Worm (Caenorhabditis elegans) whole organism, L3 larva: ENCODE measurements around the gene glb-32.

Experiments used
- R02D3.7 ChIP-seq: fragments of 150-350 bp; optimal IDR thresholded peaks from 2 replicates; lab custom pipeline; 2014; ENCODE audit warnings: missing biosample characterization, missing genetic modification characterization
- ZK546.5 ChIP-seq: sonication (generic microtip); optimal IDR thresholded peaks from 2 replicates; lab custom pipeline; 2017; ENCODE audit warnings: missing biosample characterization, missing genetic modification characterization
- aly-2 ChIP-seq: fragments of 150-350 bp; optimal IDR thresholded peaks from 2 replicates; lab custom pipeline; 2014; ENCODE audit warnings: missing biosample characterization, missing genetic modification characterization
- ceh-9 ChIP-seq: sonication (generic microtip); optimal IDR thresholded peaks from 2 replicates; lab custom pipeline; 2018; ENCODE audit warnings: missing biosample characterization, missing genetic modification characterization
- daf-12 ChIP-seq: fragments of 150-350 bp; optimal IDR thresholded peaks from 2 replicates; lab custom pipeline; 2014; ENCODE audit warnings: missing biosample characterization, missing genetic modification reagents, missing genetic modification characterization
- egl-5 ChIP-seq: fragments of 150-350 bp; optimal IDR thresholded peaks from 2 replicates; lab custom pipeline; 2017; ENCODE audit warnings: missing biosample characterization, missing genetic modification reagents, missing genetic modification characterization, inconsistent platforms
- elt-1 ChIP-seq: fragments of 150-350 bp; optimal IDR thresholded peaks from 2 replicates; lab custom pipeline; 2014; ENCODE audit warnings: missing biosample characterization, missing genetic modification characterization
- elt-2 ChIP-seq: sonication (generic microtip); optimal IDR thresholded peaks from 2 replicates; lab custom pipeline; 2016; ENCODE audit warnings: missing genetic modification reagents, mild to moderate bottlenecking, missing genetic modification characterization, missing compliant biosample characterization
- elt-3 ChIP-seq, 3 experiments: fragments of 150-350 bp in 1 of 3; sonication (generic microtip) in 2 of 3; optimal IDR thresholded peaks; 2 replicates in 2 of 3; 4 replicates in 1 of 3; lab custom pipeline; 2014 to 2017; ENCODE audit warnings: missing biosample characterization in 3 of 3, missing genetic modification characterization in 3 of 3
- eor-1 ChIP-seq, 2 experiments: fragments of 150-350 bp; optimal IDR thresholded peaks; 2 replicates each; lab custom pipeline; 2014 to 2018; ENCODE audit warnings: missing biosample characterization in 2 of 2, missing genetic modification characterization in 2 of 2
- fkh-10 ChIP-seq: sonication (generic microtip); optimal IDR thresholded peaks from 2 replicates; lab custom pipeline; 2017; ENCODE audit warnings: missing biosample characterization, missing genetic modification reagents, missing genetic modification characterization
- fos-1 ChIP-seq: fragments of 150-350 bp; optimal IDR thresholded peaks from 2 replicates; lab custom pipeline; 2014; ENCODE audit warnings: missing biosample characterization, missing genetic modification characterization
- hmg-11 ChIP-seq: sonication (generic microtip); optimal IDR thresholded peaks from 2 replicates; lab custom pipeline; 2016; ENCODE audit warnings: missing genetic modification characterization, missing compliant biosample characterization
- jun-1 ChIP-seq: fragments of 150-350 bp; optimal IDR thresholded peaks from 2 replicates; lab custom pipeline; 2014; ENCODE audit warnings: missing biosample characterization, missing genetic modification reagents, missing genetic modification characterization
- lin-15B ChIP-seq: fragments of 150-350 bp; optimal IDR thresholded peaks from 2 replicates; lab custom pipeline; 2014; ENCODE audit warnings: missing biosample characterization, missing genetic modification characterization
- lin-39 ChIP-seq: fragments of 150-350 bp; optimal IDR thresholded peaks from 2 replicates; lab custom pipeline; 2018; ENCODE audit warnings: missing biosample characterization, missing genetic modification reagents, missing genetic modification characterization
- lsy-12 ChIP-seq: sonication (generic microtip); optimal IDR thresholded peaks from 2 replicates; lab custom pipeline; 2016; ENCODE audit warnings: mild to moderate bottlenecking, missing genetic modification characterization, missing compliant biosample characterization
- mdl-1 ChIP-seq: fragments of 150-350 bp; optimal IDR thresholded peaks from 2 replicates; lab custom pipeline; 2014; ENCODE audit warnings: missing biosample characterization, missing genetic modification characterization
- mml-1 ChIP-seq: fragments of 150-350 bp; sonication (generic microtip); optimal IDR thresholded peaks from 3 replicates; lab custom pipeline; 2014; ENCODE audit warnings: missing biosample characterization, missing genetic modification characterization
- nfya-1 ChIP-seq: sonication (generic microtip); optimal IDR thresholded peaks from 2 replicates; lab custom pipeline; 2017; ENCODE audit warnings: missing genetic modification characterization, mild to moderate bottlenecking, missing compliant biosample characterization, antibody characterized with exemption, moderate library complexity; ENCODE audit not compliant: insufficient read depth
- nhr-11 ChIP-seq: fragments of 150-350 bp; optimal IDR thresholded peaks from 2 replicates; lab custom pipeline; 2014; ENCODE audit warnings: missing biosample characterization, missing genetic modification characterization
- nhr-12 ChIP-seq: fragments of 150-350 bp; optimal IDR thresholded peaks from 2 replicates; lab custom pipeline; 2014; ENCODE audit warnings: missing biosample characterization, missing genetic modification characterization
- nhr-237 ChIP-seq: fragments of 150-350 bp; optimal IDR thresholded peaks from 2 replicates; lab custom pipeline; 2014; ENCODE audit warnings: missing biosample characterization, missing genetic modification characterization
- nhr-28 ChIP-seq: fragments of 150-350 bp; optimal IDR thresholded peaks from 2 replicates; lab custom pipeline; 2014; ENCODE audit warnings: missing biosample characterization, missing genetic modification characterization
- nhr-43 ChIP-seq: sonication (generic microtip); optimal IDR thresholded peaks from 2 replicates; lab custom pipeline; 2016; ENCODE audit warnings: mild to moderate bottlenecking, missing genetic modification characterization, missing compliant biosample characterization; ENCODE audit not compliant: poor library complexity, severe bottlenecking
- nhr-67 ChIP-seq: fragments of 150-350 bp; optimal IDR thresholded peaks from 2 replicates; lab custom pipeline; 2014; ENCODE audit warnings: missing biosample characterization, missing genetic modification characterization
- pha-4 ChIP-seq: fragments of 150-350 bp; optimal IDR thresholded peaks from 2 replicates; lab custom pipeline; 2014; ENCODE audit warnings: missing biosample characterization, missing genetic modification reagents, missing genetic modification characterization
- pqm-1 ChIP-seq: fragments of 150-350 bp; optimal IDR thresholded peaks from 2 replicates; lab custom pipeline; 2017; ENCODE audit warnings: missing biosample characterization, missing genetic modification characterization, inconsistent platforms
- sea-2 ChIP-seq: fragments of 150-350 bp; sonication (generic microtip); optimal IDR thresholded peaks from 4 replicates; lab custom pipeline; 2014; ENCODE audit warnings: missing biosample characterization, missing genetic modification reagents, missing genetic modification characterization
- skn-1 ChIP-seq: fragments of 150-350 bp; optimal IDR thresholded peaks from 2 replicates; lab custom pipeline; 2014; ENCODE audit warnings: missing biosample characterization, missing genetic modification characterization
- tbx-2 ChIP-seq: sonication (generic microtip); optimal IDR thresholded peaks from 2 replicates; lab custom pipeline; 2016; ENCODE audit warnings: mild to moderate bottlenecking, missing genetic modification characterization, missing compliant biosample characterization
- unc-39 ChIP-seq: sonication (generic microtip); optimal IDR thresholded peaks from 4 replicates; lab custom pipeline; 2017; ENCODE audit warnings: missing biosample characterization, missing genetic modification characterization
- unc-62 ChIP-seq: fragments of 150-350 bp; sonication (generic microtip); optimal IDR thresholded peaks from 4 replicates; lab custom pipeline; 2014; ENCODE audit warnings: missing biosample characterization, missing genetic modification reagents, missing genetic modification characterization
- zag-1 ChIP-seq: fragments of 150-350 bp; optimal IDR thresholded peaks from 2 replicates; lab custom pipeline; 2014; ENCODE audit warnings: missing biosample characterization, missing genetic modification characterization
- ztf-11 ChIP-seq: fragments of 150-350 bp; optimal IDR thresholded peaks from 2 replicates; lab custom pipeline; 2014; ENCODE audit warnings: missing biosample characterization, missing genetic modification characterization
- ztf-4 ChIP-seq: fragments of 150-350 bp; optimal IDR thresholded peaks from 2 replicates; lab custom pipeline; 2014; ENCODE audit warnings: missing biosample characterization, missing genetic modification characterization

glb-32 gene

ce11 chrV:5130018-5130417 is 40.7 kb upstream of the glb-32 start, which contains the start of gene F14F9.8:
F14F9.8 (plus strand) TSS chrV:5130318.
- TF ChIP-seq eor-1 (tag; optimal IDR thresholded peaks at IDR 0.05; lab: Kevin White, UChicago) = no peak
- TF ChIP-seq pha-4 (tag; lab: Kevin White, UChicago) = no peak
- TF ChIP-seq ZK546.5 (tag; lab: Kevin White, UChicago) = no peak
- TF ChIP-seq mdl-1 = no peak
- no peak for TF ChIP-seq nfya-1
- TF ChIP-seq fos-1 (tag; lab: Kevin White, UChicago) = no peak
- no peak for TF ChIP-seq sea-2 (GFP tag; lab: Kevin White, UChicago)
- no peak for TF ChIP-seq jun-1 (tag; lab: Kevin White, UChicago)
- TF ChIP-seq daf-12 = no peak
- no peak for TF ChIP-seq nhr-237 (tag; lab: Kevin White, UChicago)

DNA sequence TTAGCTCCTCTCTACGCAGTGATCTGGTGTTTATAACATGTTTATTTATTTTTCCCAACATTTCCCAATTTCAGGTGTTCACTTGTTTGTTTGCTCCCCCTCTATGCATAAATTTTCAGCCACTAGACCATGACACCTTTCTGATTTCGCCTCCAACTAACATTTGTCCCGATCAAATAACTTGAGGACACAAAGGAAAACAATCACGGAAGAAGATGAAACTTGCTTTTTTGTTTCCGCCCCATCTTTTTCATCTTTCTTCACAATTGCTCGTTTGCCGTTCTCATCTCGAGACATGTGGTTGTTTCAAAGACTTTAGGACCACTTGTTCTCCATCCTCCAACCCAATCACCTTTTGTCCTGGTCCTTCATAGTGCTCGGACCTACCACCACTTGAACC is 37.4 kb upstream of the glb-32 start, which contains the start of gene F14F9.5:
Gene F14F9.5, plus strand, starts transcription at position 301 of the 400 bp plus-strand sequence.
- TF ChIP-seq nhr-67 (tag; lab: Kevin White, UChicago) (no peak), lin-15B (tag; lab: Kevin White, UChicago) (no peak), daf-12 (no peak), elt-2 (no peak), zag-1 (no peak), elt-1 (tag; lab: Kevin White, UChicago) (no peak), aly-2 (tag; lab: Kevin White, UChicago) (no peak)

DNA sequence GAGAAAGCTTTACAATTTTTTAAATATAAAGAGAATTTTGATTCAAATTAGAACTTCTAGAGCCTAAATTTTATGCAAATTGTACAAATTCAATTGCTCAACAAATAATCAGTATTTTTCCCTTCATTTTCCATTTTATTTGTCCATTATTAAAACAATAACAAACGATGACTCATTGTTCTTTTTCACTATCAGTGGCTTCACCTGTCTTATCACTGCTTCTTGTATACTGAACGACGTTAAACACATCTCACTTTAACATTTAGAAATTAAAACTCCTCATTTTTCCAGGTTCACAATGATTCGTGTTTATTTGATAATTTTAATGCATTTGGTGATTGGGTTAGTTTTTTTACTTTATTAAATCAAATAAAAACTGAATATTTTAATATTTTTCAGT is 30.3 kb upstream of the glb-32 start, which contains the start of gene sid-1:
Gene sid-1, plus strand, starts transcription at position 292 of the 400 bp plus-strand sequence.
- TF ChIP-seq ztf-4 (tag; lab: Kevin White, UChicago) = no peak
- TF ChIP-seq pha-4 (tag; lab: Kevin White, UChicago) = peak; percentile 27
- TF ChIP-seq elt-2 = peak; percentile 76
- TF ChIP-seq lin-15B (tag; lab: Kevin White, UChicago) = no peak
- peak; percentile 23 for TF ChIP-seq pqm-1 (tag; lab: Kevin White, UChicago)
- TF ChIP-seq nhr-12 (tag; lab: Kevin White, UChicago) = no peak
- TF ChIP-seq jun-1 (tag; lab: Kevin White, UChicago) = no peak
- no peak for TF ChIP-seq unc-62
- no peak for TF ChIP-seq nhr-67 (tag; lab: Kevin White, UChicago)
- TF ChIP-seq, all 47 proteins: peak for 3

DNA sequence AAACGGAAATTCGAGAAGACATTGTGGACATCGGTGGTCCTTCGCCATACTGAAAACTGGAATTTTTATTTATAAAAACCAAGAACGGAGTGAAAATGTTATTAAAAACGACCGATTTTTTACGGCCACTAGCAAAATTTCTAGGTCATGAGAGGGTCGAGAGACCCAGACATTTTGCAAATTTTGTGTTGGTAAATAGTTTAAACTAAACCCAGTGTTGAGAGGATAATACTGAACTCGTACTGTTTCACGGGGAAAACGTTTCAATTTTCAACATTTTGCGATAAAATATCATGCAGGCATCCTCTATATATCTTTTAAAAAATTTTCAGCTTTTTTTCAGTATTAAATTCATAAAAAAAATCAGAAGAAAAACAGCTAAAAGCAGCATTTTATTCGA is 29.8 kb upstream of the glb-32 start, which contains the start of gene C04F5.9:
Gene C04F5.9, minus strand, starts transcription at position 101 of the 400 bp plus-strand sequence.
- no peak for TF ChIP-seq mdl-1
- no peak for TF ChIP-seq ztf-4 (tag; lab: Kevin White, UChicago)
- TF ChIP-seq pha-4 (tag; lab: Kevin White, UChicago) = no peak
- no peak for TF ChIP-seq mml-1 (tag; lab: Kevin White, UChicago)
- TF ChIP-seq tbx-2 (tag; lab: Kevin White, UChicago) = no peak
- TF ChIP-seq lsy-12 (tag; lab: Kevin White, UChicago) = no peak
- TF ChIP-seq nhr-12 (tag; lab: Kevin White, UChicago) = no peak
- no peak for TF ChIP-seq egl-5 (tag; lab: Kevin White, UChicago)
- TF ChIP-seq ztf-11 (tag; lab: Kevin White, UChicago) = no peak
- TF ChIP-seq skn-1 (tag; lab: Kevin White, UChicago) = no peak
- no peak for TF ChIP-seq unc-62
- no peak for TF ChIP-seq zag-1
- no peak for TF ChIP-seq pqm-1 (tag; lab: Kevin White, UChicago)
- no peak for TF ChIP-seq daf-12
- no peak for TF ChIP-seq unc-39
- no peak for TF ChIP-seq nhr-28 (tag; lab: Kevin White, UChicago)
- TF ChIP-seq, all 47 proteins: peak for 0

- no peak for TF ChIP-seq eor-1 (tag; optimal IDR thresholded peaks at IDR 0.05; lab: Kevin White, UChicago)
- TF ChIP-seq mdl-1 = no peak
- no peak for TF ChIP-seq nhr-28 (tag; lab: Kevin White, UChicago)
- TF ChIP-seq elt-3 (tag; optimal IDR thresholded peaks at IDR 0.05; lab: Kevin White, UChicago) = no peak
- TF ChIP-seq hmg-11 (tag; lab: Kevin White, UChicago) = no peak
- no peak for TF ChIP-seq elt-2
- no peak for TF ChIP-seq tbx-2 (tag; lab: Kevin White, UChicago)
- no peak for TF ChIP-seq lin-39 (tag; lab: Kevin White, UChicago)
- TF ChIP-seq fkh-10 = no peak
- TF ChIP-seq nhr-11 = no peak
- no peak for TF ChIP-seq nhr-43
- TF ChIP-seq ceh-9 = no peak
- no peak for TF ChIP-seq pqm-1 (tag; lab: Kevin White, UChicago)
- TF ChIP-seq R02D3.7 (tag; lab: Kevin White, UChicago) = no peak
- no peak for TF ChIP-seq nhr-237 (tag; lab: Kevin White, UChicago)
Observed at ce11 chrV:5113654-5114053, 24.3 kb upstream of the glb-32 start, which contains the start of gene C04F5.8. C04F5.8 (minus strand) TSS chrV:5113754.
